Fruit fly (Drosophila melanogaster): ENCODE results near the gene gudu.

The gudu gene

DNA sequence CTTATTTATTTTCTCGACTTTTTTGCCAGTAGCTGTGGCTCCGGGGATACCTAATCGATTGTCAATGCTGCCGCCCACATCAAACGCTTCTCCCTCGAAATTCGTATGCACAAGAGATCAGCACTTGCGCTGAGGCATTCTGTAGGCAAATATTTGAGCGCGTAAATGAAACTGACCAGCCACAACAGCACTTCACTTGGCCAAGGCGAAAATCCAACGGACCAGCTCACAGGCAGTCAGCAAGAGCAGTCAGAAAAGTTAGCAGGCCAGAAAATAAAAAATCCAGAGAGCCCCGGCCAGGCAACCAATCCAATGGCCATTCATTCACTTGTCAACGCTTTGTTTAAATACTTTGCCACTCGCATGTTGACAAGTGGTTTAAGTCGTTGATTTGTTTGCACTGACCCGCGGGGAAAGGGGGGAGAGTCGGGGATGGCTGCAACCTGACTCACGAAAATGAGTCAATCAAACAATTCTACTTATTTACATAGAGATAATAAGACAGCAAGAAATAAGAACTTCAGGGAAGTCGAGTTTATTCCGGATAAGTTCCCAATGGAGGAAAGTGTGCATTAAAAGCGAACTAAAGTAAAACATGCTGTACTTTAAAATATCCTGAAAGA is 48.8 kb upstream of the gudu start (continued):
- TF ChIP-seq hbn (GFP tag; IDR thresholded peaks at IDR 0.05; ENCODE audit: partially characterized antibody) = no peak
- TF ChIP-seq CG4730 (GFP tag; IDR thresholded peaks at IDR 0.05) = no peak
- TF ChIP-seq nerfin-2 (GFP tag; IDR thresholded peaks at IDR 0.05; ENCODE audit: partially characterized antibody) = no peak
- no peak for TF ChIP-seq CG31365 (tag; optimal IDR thresholded peaks at IDR 0.05)
- TF ChIP-seq yki (optimal IDR thresholded peaks at IDR 0.05) = no peak
- TF ChIP-seq maf-S (GFP tag; optimal IDR thresholded peaks at IDR 0.05) = peak; percentile 2
- TF ChIP-seq CHES-1-like (GFP tag; optimal IDR thresholded peaks at IDR 0.05) = no peak
- peak; percentile 64; the same call in 2 of the 3 replicates for TF ChIP-seq otp (GFP tag; IDR thresholded peaks at IDR 0.05)
- no peak for TF ChIP-seq Chrac-16 (GFP tag; optimal IDR thresholded peaks at IDR 0.05)
- TF ChIP-seq Hand (GFP tag; optimal IDR thresholded peaks at IDR 0.05) = no peak
- no peak for TF ChIP-seq MBD-R2 (GFP tag; IDR thresholded peaks at IDR 0.05)
- TF ChIP-seq Dfd (GFP tag; optimal IDR thresholded peaks at IDR 0.05) = no peak
- no peak for TF ChIP-seq CG18599 (GFP tag; optimal IDR thresholded peaks at IDR 0.05)
- no peak for TF ChIP-seq Bgb (GFP tag; IDR thresholded peaks at IDR 0.05; ENCODE audit: partially characterized antibody)
- TF ChIP-seq crol (GFP tag; IDR thresholded peaks at IDR 0.05) = peak; percentile 40; the same call in 1 of the 2 replicates
- no peak for TF ChIP-seq CG3995 (GFP tag; optimal IDR thresholded peaks at IDR 0.05)
- peak; percentile 72; the same call in 2 of the 3 replicates for TF ChIP-seq zfh1 (GFP tag; IDR thresholded peaks at IDR 0.05)
- TF ChIP-seq Lhr (GFP tag; optimal IDR thresholded peaks at IDR 0.05) = peak; percentile 30
- no peak for TF ChIP-seq Dip3 (GFP tag; optimal IDR thresholded peaks at IDR 0.05)
- no peak for TF ChIP-seq B-H2 (GFP tag; optimal IDR thresholded peaks at IDR 0.05)
- TF ChIP-seq Ravus (GFP tag; IDR thresholded peaks at IDR 0.05) = no peak
- TF ChIP-seq ap (GFP tag; IDR thresholded peaks at IDR 0.05) = no peak
- no peak for TF ChIP-seq ttk (GFP tag; IDR thresholded peaks at IDR 0.05)
- no peak for TF ChIP-seq CG13123 (GFP tag; optimal IDR thresholded peaks at IDR 0.05)
- 0 out of 3 replicates have a peak, but pooled peaks have one; percentile 23 for TF ChIP-seq dysf (GFP tag; IDR thresholded peaks at IDR 0.05)
- TF ChIP-seq CG12236 (GFP tag; optimal IDR thresholded peaks at IDR 0.05) = peak; percentile 19
- TF ChIP-seq CG11696 (GFP tag; IDR thresholded peaks at IDR 0.05) = no peak
- no peak for TF ChIP-seq CG10366 (GFP tag; IDR thresholded peaks at IDR 0.05)
- TF ChIP-seq HmgZ (tag; optimal IDR thresholded peaks at IDR 0.05) = no peak
- no peak for TF ChIP-seq sna (GFP tag; IDR thresholded peaks at IDR 0.05; ENCODE audit: partially characterized antibody)
- TF ChIP-seq CG7963 (GFP tag; IDR thresholded peaks at IDR 0.05; ENCODE audit: partially characterized antibody) = no peak
- TF ChIP-seq Lim3 (GFP tag; IDR thresholded peaks at IDR 0.05) = no peak
- peak; percentile 50 for TF ChIP-seq Asciz (GFP tag; optimal IDR thresholded peaks at IDR 0.05)
- no peak for TF ChIP-seq tll (GFP tag; optimal IDR thresholded peaks at IDR 0.05)
- TF ChIP-seq CG7556 (GFP tag; optimal IDR thresholded peaks at IDR 0.05) = peak; percentile 3
- no peak for TF ChIP-seq twi (tag; optimal IDR thresholded peaks at IDR 0.05)
- TF ChIP-seq CG2120 (GFP tag; optimal IDR thresholded peaks at IDR 0.05) = no peak
- no peak for TF ChIP-seq CG11723 (GFP tag; optimal IDR thresholded peaks at IDR 0.05)
- no peak for TF ChIP-seq Mes4 (GFP tag; optimal IDR thresholded peaks at IDR 0.05)
- no peak for TF ChIP-seq CG6854 (GFP tag; optimal IDR thresholded peaks at IDR 0.05)
- TF ChIP-seq Trl (optimal IDR thresholded peaks at IDR 0.05) = no peak
- TF ChIP-seq Trl (GFP tag; optimal IDR thresholded peaks at IDR 0.05) = peak; percentile 48
- TF ChIP-seq sim (GFP tag; IDR thresholded peaks at IDR 0.05) = peak; percentile 25; the same call in 1 of the 2 replicates
- TF ChIP-seq CG9215 (GFP tag; IDR thresholded peaks at IDR 0.05) = no peak
- TF ChIP-seq amos (GFP tag; IDR thresholded peaks at IDR 0.05; ENCODE audit: partially characterized antibody) = no peak
- TF ChIP-seq Myb (GFP tag; optimal IDR thresholded peaks at IDR 0.05) = no peak
- no peak for TF ChIP-seq CG1832 (GFP tag; optimal IDR thresholded peaks at IDR 0.05)
- TF ChIP-seq CG8924 (tag; optimal IDR thresholded peaks at IDR 0.05) = no peak
- TF ChIP-seq kay (GFP tag; optimal IDR thresholded peaks at IDR 0.05) = no peak
- peak; percentile 8 for TF ChIP-seq fd64A (GFP tag; optimal IDR thresholded peaks at IDR 0.05)
- no peak for TF ChIP-seq CG6689 (GFP tag; IDR thresholded peaks at IDR 0.05)

Data from whole organism, embryonic.